Worm (Caenorhabditis elegans): ENCODE measurements around the gene clec-125.
A peak's percentile ranks its signal among the peaks of the same experiment; 100 is the strongest.
"Not testable (repeated sequence)": the region's sequence is repeated elsewhere in the genome, so short reads cannot be mapped to it uniquely, and the experiment has no call there.

The clec-125 gene

ce11 chrII:3476536-3476935 lies 39.3 kb upstream of the clec-125 start:
- no peak for TF ChIP-seq sma-9 (GFP tag; optimal IDR thresholded peaks at IDR 0.05)
- no peak for TF ChIP-seq sma-9 (tag; optimal IDR thresholded peaks at IDR 0.05)
- no peak for TF ChIP-seq peb-1 (tag; optimal IDR thresholded peaks at IDR 0.05)
- no peak for TF ChIP-seq crh-2 (tag; optimal IDR thresholded peaks at IDR 0.05)
- no peak for TF ChIP-seq snpc-4 (tag; optimal IDR thresholded peaks at IDR 0.05)
- no peak for TF ChIP-seq unc-62 (GFP tag; optimal IDR thresholded peaks at IDR 0.05)
- TF ChIP-seq ztf-1 (GFP tag; conservative IDR thresholded peaks at IDR 0.05): no peak
- no peak for TF ChIP-seq nhr-10 (tag; optimal IDR thresholded peaks at IDR 0.05)
- no peak for TF ChIP-seq fos-1 (tag; optimal IDR thresholded peaks at IDR 0.05)
- no peak for TF ChIP-seq gmeb-1 (tag; optimal IDR thresholded peaks at IDR 0.05)
- no peak for TF ChIP-seq F13H6.1 (tag; optimal IDR thresholded peaks at IDR 0.05)
- TF ChIP-seq blmp-1 (tag; optimal IDR thresholded peaks at IDR 0.05; ENCODE audit: insufficient read depth): no peak
- no peak for TF ChIP-seq zag-1 (tag; optimal IDR thresholded peaks at IDR 0.05)
- TF ChIP-seq ceh-16 (tag; optimal IDR thresholded peaks at IDR 0.05): no peak
- TF ChIP-seq sem-4 (tag; optimal IDR thresholded peaks at IDR 0.05): no peak
- TF ChIP-seq Y55F3AM.14 (GFP tag; optimal IDR thresholded peaks at IDR 0.05): no peak
- TF ChIP-seq nhr-237 (tag; optimal IDR thresholded peaks at IDR 0.05): no peak

- TF ChIP-seq gmeb-1 (tag; optimal IDR thresholded peaks at IDR 0.05) (no peak), elt-3 (tag; optimal IDR thresholded peaks at IDR 0.05) (no peak), nhr-237 (tag; optimal IDR thresholded peaks at IDR 0.05) (no peak)
These were observed 38.6 kb upstream of the clec-125 start, which contains the start of gene fbxb-104 for ce11 chrII:3477171-3477570. Gene fbxb-104, minus strand, starts transcription at chrII:3477271.

ce11 chrII:3481584-3481983 lies 34.2 kb upstream of the clec-125 start, which contains the start of gene Y49F6B.8:
Gene Y49F6B.8, minus strand, starts transcription at chrII:3481684.
- TF ChIP-seq alr-1 (tag; optimal IDR thresholded peaks at IDR 0.05): no peak
- no peak for TF ChIP-seq nhr-21 (tag; optimal IDR thresholded peaks at IDR 0.05)
- TF ChIP-seq gmeb-1 (tag; optimal IDR thresholded peaks at IDR 0.05): no peak
- TF ChIP-seq crh-2 (tag; optimal IDR thresholded peaks at IDR 0.05): no peak
- no peak for TF ChIP-seq F13H6.1 (tag; optimal IDR thresholded peaks at IDR 0.05)
- no peak for TF ChIP-seq ztf-11 (tag; optimal IDR thresholded peaks at IDR 0.05)
- TF ChIP-seq skn-1 (tag; optimal IDR thresholded peaks at IDR 0.05): no peak
- TF ChIP-seq elt-3 (tag; optimal IDR thresholded peaks at IDR 0.05): no peak
- TF ChIP-seq lin-11 (tag; optimal IDR thresholded peaks at IDR 0.05): no peak

ce11 chrII:3482231-3482630 lies 33.6 kb upstream of the clec-125 start, which contains the start of gene smu-2:
Gene smu-2, plus strand, starts transcription at chrII:3482408.
- TF ChIP-seq F13H6.1 (tag; optimal IDR thresholded peaks at IDR 0.05) (peak; percentile 41), lsy-2 (tag; optimal IDR thresholded peaks at IDR 0.05) (peak in 1 of 2 experiments; percentile 37), ceh-82 (tag; optimal IDR thresholded peaks at IDR 0.05) (no peak), nhr-77 (tag; optimal IDR thresholded peaks at IDR 0.05) (no peak), sma-3 (GFP tag; optimal IDR thresholded peaks at IDR 0.05) (peak; percentile 53), ceh-16 (tag; optimal IDR thresholded peaks at IDR 0.05) (no peak), unc-55 (GFP tag; optimal IDR thresholded peaks at IDR 0.05) (peak; percentile 79), mab-5 (tag; optimal IDR thresholded peaks at IDR 0.05) (peak; percentile 27), C34F6.9 (tag; optimal IDR thresholded peaks at IDR 0.05) (peak; percentile 67), lin-13 (GFP tag; optimal IDR thresholded peaks at IDR 0.05) (peak; percentile 74)

- not testable (repeated sequence) for TF ChIP-seq crh-2, elt-3, lin-39 (tag; optimal IDR thresholded peaks at IDR 0.05)
These were observed 25.0 kb upstream of the clec-125 start, which contains the start of gene fbxb-112 for ce11 chrII:3490797-3491196. Gene fbxb-112, plus strand, starts transcription at chrII:3491097.

ce11 chrII:3499386-3499785 lies 16.4 kb upstream of the clec-125 start, which contains the start of gene Y49F6B.9:
Gene Y49F6B.9, minus strand, starts transcription at chrII:3499387.
- TF ChIP-seq mbf-1 (tag; optimal IDR thresholded peaks at IDR 0.05) (no peak), ceh-82 (tag; optimal IDR thresholded peaks at IDR 0.05) (no peak), mab-5 (tag; optimal IDR thresholded peaks at IDR 0.05) (no peak), gmeb-1 (tag; optimal IDR thresholded peaks at IDR 0.05) (no peak)

Measured in whole organism, L2 larva.